Worm (Caenorhabditis elegans) whole organism, L1 larva: ENCODE measurements around the gene C29F4.3.

ENCODE experiments used
- ama-1 ChIP-seq: fragments of 150-350 bp; optimal IDR thresholded peaks from 2 replicates; lab custom pipeline; 2014
- blmp-1 ChIP-seq: fragments of 150-350 bp; optimal IDR thresholded peaks from 2 replicates; lab custom pipeline; 2014; ENCODE audit warnings: missing biosample characterization, missing genetic modification characterization
- ceh-90 ChIP-seq: sonication (generic microtip); optimal IDR thresholded peaks from 2 replicates; lab custom pipeline; 2016; ENCODE audit warnings: missing genetic modification characterization, missing compliant biosample characterization
- egl-27 ChIP-seq, 2 experiments: fragments of 150-350 bp in 1 of 2; sonication (generic microtip); optimal IDR thresholded peaks; 3 replicates each; lab custom pipeline; 2017 to 2018; ENCODE audit warnings: missing biosample characterization in 2 of 2, missing genetic modification characterization in 2 of 2, missing genetic modification reagents in 2 of 2
- elt-2 ChIP-seq: sonication (generic microtip); optimal IDR thresholded peaks from 2 replicates; lab custom pipeline; 2016; ENCODE audit warnings: missing genetic modification characterization, mild to moderate bottlenecking, inconsistent platforms, missing compliant biosample characterization, missing genetic modification reagents
- elt-3 ChIP-seq, 6 experiments: fragments of 150-350 bp in 1 of 6; sonication (generic microtip); optimal IDR thresholded peaks; 2 replicates each; lab custom pipeline; 2017 to 2018; ENCODE audit warnings: missing biosample characterization in 6 of 6, missing genetic modification characterization in 6 of 6, inconsistent platforms in 1 of 6
- fkh-10 ChIP-seq: sonication (generic microtip); optimal IDR thresholded peaks from 2 replicates; lab custom pipeline; 2017; ENCODE audit warnings: missing biosample characterization, missing genetic modification reagents, missing genetic modification characterization
- lsy-2 ChIP-seq, 2 experiments: fragments of 150-350 bp; optimal IDR thresholded peaks; 2 replicates each; lab custom pipeline; 2014; ENCODE audit warnings: missing biosample characterization in 2 of 2, missing genetic modification characterization in 2 of 2
- mdl-1 ChIP-seq, 2 experiments: fragments of 150-350 bp; optimal IDR thresholded peaks; 2 replicates each; lab custom pipeline; 2014 to 2017; ENCODE audit warnings: missing biosample characterization in 2 of 2, missing genetic modification characterization in 2 of 2, inconsistent platforms in 1 of 2
- nhr-28 ChIP-seq: fragments of 150-350 bp; optimal IDR thresholded peaks from 2 replicates; lab custom pipeline; 2014; ENCODE audit warnings: missing biosample characterization, missing genetic modification characterization
- nhr-47 ChIP-seq: sonication (generic microtip); optimal IDR thresholded peaks from 2 replicates; lab custom pipeline; 2016; ENCODE audit warnings: mild to moderate bottlenecking, missing genetic modification characterization, moderate library complexity, missing compliant biosample characterization
- rnt-1 ChIP-seq: sonication (generic microtip); optimal IDR thresholded peaks from 2 replicates; lab custom pipeline; 2016; ENCODE audit warnings: mild to moderate bottlenecking, missing genetic modification characterization, moderate library complexity, missing compliant biosample characterization

- TF ChIP-seq rnt-1 (no peak), egl-27 (tag; optimal IDR thresholded peaks at IDR 0.05; lab: Kevin White, UChicago) (no peak), mdl-1 (tag; optimal IDR thresholded peaks at IDR 0.05; lab: Kevin White, UChicago) (no peak), lsy-2 (tag; optimal IDR thresholded peaks at IDR 0.05; lab: Kevin White, UChicago) (no peak), ama-1 (lab: Kevin White, UChicago) (no peak), ceh-90 (tag; lab: Kevin White, UChicago) (no peak), elt-3 (tag; optimal IDR thresholded peaks at IDR 0.05; lab: Kevin White, UChicago) (no peak), elt-2 (no peak), nhr-47 (tag; lab: Kevin White, UChicago) (no peak), nhr-28 (tag; lab: Kevin White, UChicago) (no peak), blmp-1 (no peak), fkh-10 (no peak)
Measured at ce11 chrIV:11189411-11189810, 34.4 kb downstream of the C29F4.3 start, which contains the start of gene fbxb-79.
